Fruit fly (Drosophila melanogaster): ENCODE measurements around the gene Obp19d.

Obp19d gene

DNA sequence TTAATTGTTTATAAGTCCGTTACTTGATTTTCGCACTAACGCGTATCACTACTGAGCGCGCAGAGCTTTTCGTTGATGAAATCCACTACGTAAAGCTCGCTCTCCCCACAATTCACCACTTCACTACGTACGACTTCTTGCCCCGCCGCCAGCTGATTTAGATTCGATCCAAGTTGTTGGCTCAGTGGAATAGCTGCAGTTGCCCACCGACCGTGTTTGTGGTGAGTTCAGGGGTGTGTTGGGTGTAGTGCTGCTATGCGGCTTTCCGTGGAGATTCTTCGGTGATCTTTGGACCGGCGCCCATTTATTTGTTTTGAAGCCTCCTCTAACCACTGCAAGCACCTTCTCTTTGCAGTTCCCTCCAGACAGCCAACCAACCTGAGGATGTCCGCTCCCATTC, 48.8 kb downstream of the Obp19d start:
- no peak for TF ChIP-seq GATAd (GFP tag; optimal IDR thresholded peaks at IDR 0.05)
- no peak for TF ChIP-seq Sp1 (GFP tag; optimal IDR thresholded peaks at IDR 0.05)
- no peak for TF ChIP-seq pan (optimal IDR thresholded peaks at IDR 0.05)
- no peak for TF ChIP-seq h (GFP tag; optimal IDR thresholded peaks at IDR 0.05)
- no peak for TF ChIP-seq CG9705 (GFP tag; optimal IDR thresholded peaks at IDR 0.05)

Data from whole organism, wandering third instar larva.